Worm (Caenorhabditis elegans) whole organism, L4/young adult: ENCODE data around the gene lys-7.

Experiments
- W03F9.2 ChIP-seq: fragments of 150-350 bp; optimal IDR thresholded peaks from 2 replicates; lab custom pipeline; 2014; ENCODE audit warnings: missing biosample characterization, missing genetic modification characterization
- dao-5 ChIP-seq: sonication (generic microtip); optimal IDR thresholded peaks from 2 replicates; lab custom pipeline; 2016; ENCODE audit warnings: missing genotype, missing genetic modification characterization, moderate library complexity, missing compliant biosample characterization
- him-1 ChIP-seq: sonication (generic microtip); optimal IDR thresholded peaks from 2 replicates; lab custom pipeline; 2016; ENCODE audit warnings: missing genotype, missing genetic modification reagents, missing genetic modification characterization, missing compliant biosample characterization

DNA sequence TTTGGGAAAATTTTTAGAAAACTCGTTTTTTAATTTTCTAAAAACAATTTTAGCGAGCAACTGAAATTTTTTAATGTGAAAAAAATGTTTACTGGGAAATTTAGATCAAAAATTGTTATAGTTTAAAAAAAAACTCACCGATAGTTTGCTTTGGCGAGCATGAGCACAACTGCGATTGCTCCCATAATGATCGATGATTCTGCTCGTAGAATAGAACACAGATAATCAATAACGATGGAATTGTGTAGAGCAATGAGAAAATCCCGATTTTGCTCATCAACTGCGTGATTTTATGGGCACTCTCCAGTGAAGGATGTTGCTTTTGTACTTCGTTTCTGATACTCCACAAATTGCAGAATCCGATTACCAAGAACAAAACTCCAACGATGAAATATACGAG lies 39.8 kb downstream of the lys-7 start:
- TF ChIP-seq him-1 (tag; lab: Kevin White, UChicago) (no peak), W03F9.2 (tag; lab: Kevin White, UChicago) (no peak), dao-5 (tag; lab: Kevin White, UChicago) (no peak)
